Fruit fly (Drosophila melanogaster): ENCODE results near the gene CG7650.

DNA sequence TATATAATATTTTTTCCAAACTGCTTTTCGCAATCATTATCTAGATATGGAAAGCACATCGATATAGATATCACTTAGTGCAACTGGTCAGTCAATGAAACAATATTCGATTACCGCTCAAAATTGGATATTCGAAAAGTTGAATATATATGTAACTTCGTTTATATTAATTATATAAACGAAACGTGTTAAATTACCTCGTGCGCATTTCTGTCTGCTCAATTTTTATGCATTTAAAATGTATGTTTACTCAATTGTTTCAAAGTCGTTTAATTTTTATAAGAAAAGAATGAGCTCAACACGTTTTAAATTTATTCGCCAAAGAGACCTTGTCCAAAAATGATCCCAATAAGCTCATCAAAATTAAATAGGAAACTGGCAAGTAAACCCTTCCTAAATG is 40.4 kb upstream of the CG7650 start, which contains the start of gene CG43084:
- TF ChIP-seq CG8478 (optimal IDR thresholded peaks at IDR 0.05), result no peak
- no peak for TF ChIP-seq CTCF (optimal IDR thresholded peaks at IDR 0.05)
